Fruit fly (Drosophila melanogaster) whole organism, pupa: Measurements from ENCODE around the gene CG32305.

Experiments
- CG12605 ChIP-seq: fragments of 200-800 bp; sonication (Bioruptor generic); IDR thresholded peaks from 2 replicates; pipeline ENCODE4 v1.3.6; 2022; ENCODE audit warnings: missing biosample characterization, missing genetic modification characterization
- CG13204 ChIP-seq: fragments of 200-800 bp; sonication (Bioruptor generic); optimal IDR thresholded peaks from 2 replicates; lab custom pipeline; 2018; ENCODE audit warnings: missing biosample characterization, mild to moderate bottlenecking, missing genetic modification characterization, moderate library complexity
- CG14655 ChIP-seq: fragments of 200-800 bp; sonication (Bioruptor generic); optimal IDR thresholded peaks from 3 replicates; lab custom pipeline; 2017; ENCODE audit warnings: mild to moderate bottlenecking, missing biosample characterization, missing genetic modification reagents, missing genetic modification characterization
- CG17806 ChIP-seq: fragments of 200-800 bp; sonication (Bioruptor generic); optimal IDR thresholded peaks from 2 replicates; lab custom pipeline; 2018; ENCODE audit warnings: missing biosample characterization, mild to moderate bottlenecking, missing genetic modification characterization, moderate library complexity
- CG32121 ChIP-seq: fragments of 200-800 bp; sonication (Bioruptor generic); IDR thresholded peaks from 2 replicates; pipeline ENCODE4 v1.3.6; 2022; ENCODE audit warnings: missing biosample characterization, missing genetic modification characterization
- CG34367 ChIP-seq: fragments of 200-800 bp; sonication (Bioruptor generic); optimal IDR thresholded peaks from 2 replicates; lab custom pipeline; 2018; ENCODE audit warnings: missing biosample characterization, mild to moderate bottlenecking, missing genetic modification characterization
- CG4496 ChIP-seq: fragments of 200-800 bp; sonication (Bioruptor generic); IDR thresholded peaks from 3 replicates; pipeline ENCODE4 v1.3.6; 2022; ENCODE audit warnings: missing biosample characterization, missing genetic modification characterization
- CG8159 ChIP-seq: fragments of 200-800 bp; sonication (Bioruptor generic); optimal IDR thresholded peaks from 3 replicates; lab custom pipeline; 2018; ENCODE audit warnings: missing biosample characterization, mild to moderate bottlenecking, missing genetic modification characterization, moderate library complexity
- CG8301 ChIP-seq: fragments of 200-800 bp; sonication (Bioruptor generic); optimal IDR thresholded peaks from 2 replicates; lab custom pipeline; 2018; ENCODE audit warnings: missing biosample characterization, mild to moderate bottlenecking, missing genetic modification characterization
- CG9948 ChIP-seq: fragments of 200-800 bp; sonication (Bioruptor generic); optimal IDR thresholded peaks from 2 replicates; lab custom pipeline; 2018; ENCODE audit warnings: missing biosample characterization, mild to moderate bottlenecking, missing genetic modification characterization, moderate library complexity
- D1 ChIP-seq: fragments of 200-800 bp; sonication (Bioruptor generic); optimal IDR thresholded peaks from 2 replicates; lab custom pipeline; 2018; ENCODE audit warnings: missing biosample characterization, mild to moderate bottlenecking, missing genetic modification characterization, moderate library complexity
- EcR ChIP-seq: fragments of 200-800 bp; sonication (Bioruptor generic); optimal IDR thresholded peaks from 3 replicates; lab custom pipeline; 2019; ENCODE audit warnings: missing biosample characterization, missing genetic modification characterization, mild to moderate bottlenecking, moderate library complexity, missing genetic modification reagents
- Ets98B ChIP-seq: fragments of 200-800 bp; sonication (Bioruptor generic); IDR thresholded peaks from 2 replicates; pipeline ENCODE4 v1.3.6; 2022; ENCODE audit warnings: missing biosample characterization, missing genetic modification characterization
- Pif1A ChIP-seq: fragments of 200-800 bp; sonication (Bioruptor generic); optimal IDR thresholded peaks from 3 replicates; lab custom pipeline; 2016; ENCODE audit warnings: missing biosample characterization, missing genetic modification characterization
- Pif1B ChIP-seq: fragments of 200-800 bp; sonication (Bioruptor generic); optimal IDR thresholded peaks from 3 replicates; lab custom pipeline; 2016; ENCODE audit warnings: missing biosample characterization, missing genetic modification characterization
- Snoo ChIP-seq: fragments of 200-800 bp; sonication (Bioruptor generic); optimal IDR thresholded peaks from 3 replicates; lab custom pipeline; 2017; ENCODE audit warnings: missing biosample characterization, mild to moderate bottlenecking, missing genetic modification characterization, inconsistent platforms
- fd96Ca ChIP-seq: fragments of 200-800 bp; sonication (Bioruptor generic); IDR thresholded peaks from 3 replicates; pipeline ENCODE4 v1.3.6; 2022; ENCODE audit warnings: missing biosample characterization, missing genetic modification characterization
- gl ChIP-seq: fragments of 200-800 bp; sonication (Bioruptor generic); optimal IDR thresholded peaks from 2 replicates; lab custom pipeline; 2018; ENCODE audit warnings: missing biosample characterization, mild to moderate bottlenecking, missing genetic modification characterization
- rn ChIP-seq: fragments of 200-800 bp; sonication (Bioruptor generic); IDR thresholded peaks from 2 replicates; pipeline ENCODE4 v1.3.6; 2022; ENCODE audit warnings: missing biosample characterization, missing genetic modification characterization

Gene CG32305

DNA sequence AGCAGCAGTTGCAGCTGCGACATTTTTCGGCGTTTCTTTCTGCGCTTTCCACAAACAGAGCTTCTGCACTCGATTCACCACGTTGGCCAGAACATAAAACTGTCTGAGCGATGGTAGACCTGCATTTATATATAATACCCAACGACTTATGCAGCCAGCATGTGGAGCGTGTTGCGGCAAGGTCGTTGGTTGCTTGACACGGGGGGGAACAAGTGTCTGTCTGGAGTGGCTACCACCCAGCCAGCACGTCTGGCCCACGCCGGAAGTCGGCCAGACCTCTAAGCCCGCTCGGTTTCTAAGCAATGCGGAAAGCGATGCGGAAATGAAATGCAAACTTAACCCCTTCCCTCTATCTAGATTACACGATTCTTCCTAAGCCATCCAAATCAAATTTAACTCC, 24.2 kb downstream of the CG32305 start, which contains the start of gene yellow-g:
TSS of gene yellow-g (minus strand) at position 101 of the 400 bp plus-strand sequence.
- no peak for TF ChIP-seq CG9948
- TF ChIP-seq EcR (GFP tag; lab: Kevin White, UChicago) = no peak
- TF ChIP-seq CG34367 (tag; lab: Kevin White, UChicago) = no peak
- no peak for TF ChIP-seq Snoo (tag; lab: Kevin White, UChicago)
- no peak for TF ChIP-seq D1 (tag; lab: Kevin White, UChicago)
- TF ChIP-seq rn (GFP tag; lab: Robert Waterston, UW) = no peak

DNA sequence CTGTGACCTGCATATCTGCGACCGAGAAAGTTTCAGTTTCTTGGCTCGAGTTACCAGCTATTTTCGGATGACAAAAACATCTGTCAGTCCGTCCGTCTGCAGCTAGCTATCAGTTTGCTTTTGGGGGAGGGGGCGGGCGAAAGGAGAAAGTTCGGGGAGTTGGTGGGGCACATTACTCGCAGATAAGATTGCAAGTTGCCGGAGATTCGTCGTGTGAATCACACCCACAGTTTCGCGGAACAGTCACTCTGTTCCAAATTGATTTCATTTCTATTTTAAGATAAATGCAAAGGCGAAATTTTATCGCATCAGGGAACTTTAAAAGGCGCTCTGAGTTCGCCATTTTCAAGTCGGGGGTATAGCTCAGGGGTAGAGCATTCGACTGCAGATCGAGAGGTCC, 25.0 kb downstream of the CG32305 start:
- TF ChIP-seq Pif1B (GFP tag; lab: Kevin White, UChicago) (no peak), rn (GFP tag; lab: Robert Waterston, UW) (no peak), CG32121 (GFP tag; lab: Robert Waterston, UW) (no peak), Pif1A (no peak), CG13204 (GFP tag; lab: Kevin White, UChicago) (no peak), Ets98B (GFP tag; lab: Robert Waterston, UW) (no peak), CG34367 (tag; lab: Kevin White, UChicago) (no peak), CG4496 (GFP tag; lab: Robert Waterston, UW) (no peak), D1 (tag; lab: Kevin White, UChicago) (no peak), Snoo (tag; lab: Kevin White, UChicago) (no peak), fd96Ca (GFP tag; lab: Robert Waterston, UW) (no peak), CG14655 (GFP tag; lab: Kevin White, UChicago) (no peak), gl (tag; lab: Kevin White, UChicago) (no peak), EcR (GFP tag; lab: Kevin White, UChicago) (no peak)
- TF ChIP-seq, all 21 proteins: peak for 0

DNA sequence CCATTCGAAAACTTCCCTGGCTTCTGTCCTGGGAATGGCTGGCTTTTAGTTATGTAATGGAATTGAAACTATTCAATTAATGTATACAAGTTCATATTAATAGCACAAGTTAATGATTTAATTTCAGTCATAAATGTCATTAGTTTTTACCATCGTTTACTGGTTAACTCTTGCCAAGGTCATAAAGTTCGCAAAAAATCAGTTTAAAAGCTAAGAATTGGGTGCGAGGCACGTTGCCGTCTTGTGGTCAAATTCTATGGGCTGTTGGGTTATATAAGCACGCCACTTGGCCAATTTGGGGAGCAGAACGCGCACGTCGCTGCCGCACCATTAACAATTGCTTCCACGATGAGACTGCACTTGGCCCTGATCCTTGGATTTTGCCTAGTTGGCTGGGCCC, 27.8 kb downstream of the CG32305 start, which contains the start of gene yellow-g2:
TSS of gene yellow-g2 (plus strand) at position 301 of the 400 bp plus-strand sequence.
- TF ChIP-seq CG12605 (GFP tag; lab: Robert Waterston, UW) = no peak
- no peak for TF ChIP-seq CG8159 (tag; lab: Kevin White, UChicago)
- TF ChIP-seq CG34367 (tag; lab: Kevin White, UChicago) = no peak
- no peak for TF ChIP-seq gl (tag; lab: Kevin White, UChicago)
- TF ChIP-seq CG8301 = no peak

DNA sequence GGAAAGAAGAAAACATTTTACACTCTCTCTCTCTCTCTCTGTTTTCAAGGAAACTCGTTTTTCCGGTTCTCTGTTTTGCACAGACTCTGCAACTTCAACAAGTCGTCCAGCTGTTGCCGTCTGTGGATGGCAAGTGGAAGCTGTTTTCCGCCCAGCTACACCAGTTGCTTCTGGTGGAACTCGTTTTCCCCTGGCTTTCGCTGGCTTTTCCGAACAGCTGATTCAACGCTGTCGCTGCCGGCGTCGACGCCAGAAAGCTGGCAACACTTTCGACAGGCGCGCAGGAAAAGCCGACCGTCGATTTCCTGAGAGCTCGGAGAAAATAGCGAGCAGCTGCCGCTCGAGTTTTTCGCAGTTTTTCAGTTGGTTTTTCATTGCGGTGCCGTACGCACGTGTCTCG, 34.1 kb downstream of the CG32305 start, which contains the start of gene MsR2:
TSS of gene MsR2 (plus strand) at position 378 of the 400 bp plus-strand sequence.
- peak; percentile 13 for TF ChIP-seq CG14655 (GFP tag; lab: Kevin White, UChicago)
- no peak for TF ChIP-seq CG13204 (GFP tag; lab: Kevin White, UChicago)
- no peak for TF ChIP-seq CG32121 (GFP tag; lab: Robert Waterston, UW)
- TF ChIP-seq CG17806 (tag; lab: Kevin White, UChicago) = no peak
- no peak for TF ChIP-seq fd96Ca (GFP tag; lab: Robert Waterston, UW)
- TF ChIP-seq CG4496 (GFP tag; lab: Robert Waterston, UW) = peak; percentile 74; the same call in 2 of the 3 replicates
- peak; percentile 90 for TF ChIP-seq CG12605 (GFP tag; lab: Robert Waterston, UW)
- TF ChIP-seq Ets98B (GFP tag; lab: Robert Waterston, UW) = 0 out of 2 replicates have a peak, but pooled peaks have one; percentile 11
